Fruit fly (Drosophila melanogaster) whole organism, prepupa: Measurements from ENCODE around the gene CG9967.

Source experiments
- Blimp-1 ChIP-seq: fragments of 200-800 bp; sonication (Bioruptor generic); optimal IDR thresholded peaks from 3 replicates; lab custom pipeline; 2017; ENCODE audit warnings: missing biosample characterization, missing genetic modification characterization, mild to moderate bottlenecking, moderate library complexity, missing genetic modification reagents
- CG11762 ChIP-seq: fragments of 200-800 bp; sonication (Bioruptor generic); optimal IDR thresholded peaks from 3 replicates; lab custom pipeline; 2016; ENCODE audit warnings: missing biosample characterization, missing genetic modification characterization; ENCODE audit not compliant: insufficient read depth
- CG15336 ChIP-seq: fragments of 200-800 bp; sonication (Bioruptor generic); IDR thresholded peaks from 2 replicates; pipeline ENCODE4 v1.3.6; 2022; ENCODE audit warnings: missing biosample characterization, missing genetic modification characterization
- CG16779 ChIP-seq: fragments of 200-800 bp; sonication (Bioruptor generic); optimal IDR thresholded peaks from 3 replicates; lab custom pipeline; 2017; ENCODE audit warnings: missing biosample characterization, mild to moderate bottlenecking, missing genetic modification characterization
- CG3032 ChIP-seq: fragments of 200-800 bp; optimal IDR thresholded peaks from 2 replicates; lab custom pipeline; 2019; ENCODE audit warnings: missing biosample characterization, mild to moderate bottlenecking, missing genetic modification characterization, moderate library complexity
- CG3919 ChIP-seq: fragments of 200-800 bp; sonication (Bioruptor generic); optimal IDR thresholded peaks from 3 replicates; lab custom pipeline; 2016; ENCODE audit warnings: missing biosample characterization, missing genetic modification characterization
- CG6163 ChIP-seq: fragments of 200-800 bp; sonication (Bioruptor generic); IDR thresholded peaks from 3 replicates; pipeline ENCODE4 v1.3.6; 2022; ENCODE audit warnings: missing biosample characterization, missing genetic modification characterization
- CG6276 ChIP-seq: fragments of 200-800 bp; sonication (Bioruptor generic); optimal IDR thresholded peaks from 2 replicates; lab custom pipeline; 2017; ENCODE audit warnings: missing biosample characterization, mild to moderate bottlenecking, missing genetic modification characterization
- CG6792 ChIP-seq: fragments of 200-800 bp; sonication (Bioruptor generic); optimal IDR thresholded peaks from 3 replicates; lab custom pipeline; 2016; ENCODE audit warnings: missing biosample characterization, missing genetic modification characterization
- CG6808 ChIP-seq: fragments of 200-800 bp; sonication (Bioruptor generic); optimal IDR thresholded peaks from 3 replicates; lab custom pipeline; 2017; ENCODE audit warnings: missing biosample characterization, missing genetic modification characterization, mild to moderate bottlenecking, moderate library complexity, missing genetic modification reagents
- CG6854 ChIP-seq: fragments of 200-800 bp; sonication (Bioruptor generic); optimal IDR thresholded peaks from 2 replicates; lab custom pipeline; 2017; ENCODE audit warnings: missing biosample characterization, mild to moderate bottlenecking, missing genetic modification characterization
- CG7368 ChIP-seq: fragments of 200-800 bp; sonication (Bioruptor generic); optimal IDR thresholded peaks from 3 replicates; lab custom pipeline; 2016; ENCODE audit warnings: missing biosample characterization, missing genetic modification characterization
- CG8119 ChIP-seq: fragments of 200-800 bp; sonication (Bioruptor generic); IDR thresholded peaks from 3 replicates; pipeline ENCODE4 v1.3.6; 2022; ENCODE audit warnings: missing biosample characterization, missing genetic modification characterization
- CG8319 ChIP-seq: fragments of 200-800 bp; sonication (Bioruptor generic); optimal IDR thresholded peaks from 3 replicates; lab custom pipeline; 2016; ENCODE audit warnings: missing biosample characterization, missing genetic modification characterization
- CG9139 ChIP-seq: fragments of 200-800 bp; sonication (Bioruptor generic); optimal IDR thresholded peaks from 3 replicates; lab custom pipeline; 2017; ENCODE audit warnings: missing biosample characterization, mild to moderate bottlenecking, missing genetic modification characterization
- Eip75B ChIP-seq: fragments of 200-800 bp; sonication (Bioruptor generic); optimal IDR thresholded peaks from 3 replicates; lab custom pipeline; 2016; ENCODE audit warnings: missing biosample characterization, missing genetic modification characterization
- Eip78C ChIP-seq: fragments of 200-800 bp; sonication (Bioruptor generic); peaks from one replicate; lab custom pipeline; 2016; ENCODE audit warnings: missing biosample characterization, missing genetic modification characterization
- Eip93F ChIP-seq: fragments of 200-800 bp; sonication (Bioruptor generic); optimal IDR thresholded peaks from 2 replicates; lab custom pipeline; 2016; ENCODE audit warnings: missing biosample characterization, mild to moderate bottlenecking, missing genetic modification characterization
- Ets21C ChIP-seq: fragments of 200-800 bp; sonication (Bioruptor generic); optimal IDR thresholded peaks from 3 replicates; lab custom pipeline; 2016; ENCODE audit warnings: missing biosample characterization, missing genetic modification characterization
- Ets96B ChIP-seq: fragments of 200-800 bp; optimal IDR thresholded peaks from 2 replicates; lab custom pipeline; 2019; ENCODE audit warnings: missing biosample characterization, mild to moderate bottlenecking, missing genetic modification characterization, moderate library complexity
- Gug ChIP-seq: fragments of 200-800 bp; sonication (Bioruptor generic); IDR thresholded peaks from 2 replicates; pipeline ENCODE4 v1.3.6; 2022; ENCODE audit warnings: missing biosample characterization, missing genetic modification characterization
- Hr38 ChIP-seq: sonication (Bioruptor generic); optimal IDR thresholded peaks from 2 replicates; lab custom pipeline; 2016; ENCODE audit warnings: missing biosample characterization, missing genetic modification characterization
- Hr39 ChIP-seq: fragments of 200-800 bp; sonication (Bioruptor generic); optimal IDR thresholded peaks from 2 replicates; lab custom pipeline; 2016; ENCODE audit warnings: missing biosample characterization, missing genetic modification characterization
- Hr4 ChIP-seq: fragments of 200-800 bp; sonication (Bioruptor generic); optimal IDR thresholded peaks from 3 replicates; lab custom pipeline; 2016; ENCODE audit warnings: missing biosample characterization, missing genetic modification characterization
- Lpt ChIP-seq: fragments of 200-800 bp; sonication (Bioruptor generic); optimal IDR thresholded peaks from 3 replicates; lab custom pipeline; 2016; ENCODE audit warnings: missing biosample characterization, missing genetic modification characterization
- Met ChIP-seq: fragments of 200-800 bp; sonication (Bioruptor generic); optimal IDR thresholded peaks from 3 replicates; lab custom pipeline; 2016; ENCODE audit warnings: missing biosample characterization, missing genetic modification characterization
- OdsH ChIP-seq: fragments of 200-800 bp; sonication (Bioruptor generic); optimal IDR thresholded peaks from 3 replicates; lab custom pipeline; 2016; ENCODE audit warnings: missing biosample characterization, missing genetic modification characterization
- Smox ChIP-seq: fragments of 200-800 bp; sonication (Bioruptor generic); optimal IDR thresholded peaks from 3 replicates; lab custom pipeline; 2016; ENCODE audit warnings: missing biosample characterization, missing genetic modification characterization
- Sox102F ChIP-seq: fragments of 200-800 bp; sonication (Bioruptor generic); optimal IDR thresholded peaks from 2 replicates; lab custom pipeline; 2016; ENCODE audit warnings: missing biosample characterization, mild to moderate bottlenecking, missing genetic modification characterization
- acj6 ChIP-seq: fragments of 200-800 bp; sonication (Bioruptor generic); optimal IDR thresholded peaks from 3 replicates; lab custom pipeline; 2016; ENCODE audit warnings: missing biosample characterization, missing genetic modification characterization
- cyc ChIP-seq: fragments of 200-800 bp; sonication (Bioruptor generic); optimal IDR thresholded peaks from 3 replicates; lab custom pipeline; 2016; ENCODE audit warnings: missing biosample characterization, missing genetic modification characterization
- dsx ChIP-seq: fragments of 200-800 bp; optimal IDR thresholded peaks from 3 replicates; lab custom pipeline; 2019; ENCODE audit warnings: missing biosample characterization, mild to moderate bottlenecking, missing genetic modification characterization, moderate library complexity; ENCODE audit not compliant: poor library complexity, severe bottlenecking
- eg ChIP-seq: fragments of 200-800 bp; sonication (Bioruptor generic); IDR thresholded peaks from 3 replicates; pipeline ENCODE4 v1.3.6; 2022; ENCODE audit warnings: missing biosample characterization, missing genetic modification characterization
- esn ChIP-seq: fragments of 200-800 bp; sonication (Bioruptor generic); optimal IDR thresholded peaks from 2 replicates; lab custom pipeline; 2016; ENCODE audit warnings: missing biosample characterization, mild to moderate bottlenecking, missing genetic modification characterization, moderate library complexity
- fd59A ChIP-seq: fragments of 200-800 bp; sonication (Bioruptor generic); optimal IDR thresholded peaks from 2 replicates; lab custom pipeline; 2017; ENCODE audit warnings: missing biosample characterization, mild to moderate bottlenecking, missing genetic modification characterization, missing genetic modification reagents
- fd85E ChIP-seq: fragments of 200-800 bp; sonication (Bioruptor generic); optimal IDR thresholded peaks from 3 replicates; lab custom pipeline; 2016; ENCODE audit warnings: missing biosample characterization, missing genetic modification characterization
- fkh ChIP-seq: fragments of 200-800 bp; sonication (Bioruptor generic); optimal IDR thresholded peaks from 3 replicates; lab custom pipeline; 2017; ENCODE audit warnings: missing biosample characterization, mild to moderate bottlenecking, missing genetic modification characterization, moderate library complexity
- lz ChIP-seq: fragments of 200-800 bp; sonication (Bioruptor generic); optimal IDR thresholded peaks from 3 replicates; lab custom pipeline; 2016; ENCODE audit warnings: missing biosample characterization, missing genetic modification characterization
- net ChIP-seq: fragments of 200-800 bp; sonication (Bioruptor generic); optimal IDR thresholded peaks from 3 replicates; lab custom pipeline; 2016; ENCODE audit warnings: missing biosample characterization, missing genetic modification characterization
- pdm3 ChIP-seq: fragments of 200-800 bp; sonication (Bioruptor generic); optimal IDR thresholded peaks from 3 replicates; lab custom pipeline; 2016; ENCODE audit warnings: missing biosample characterization, missing genetic modification characterization
- salr ChIP-seq, 2 experiments: fragments of 200-800 bp; sonication (Bioruptor generic); optimal IDR thresholded peaks; 3 replicates each; lab custom pipeline; 2016 to 2018; ENCODE audit warnings: missing biosample characterization in 2 of 2, missing genetic modification characterization in 2 of 2, mild to moderate bottlenecking in 1 of 2
- ss ChIP-seq, 2 experiments: fragments of 200-800 bp; sonication (Bioruptor generic); optimal IDR thresholded peaks; 2 replicates in 1 of 2; 3 replicates in 1 of 2; lab custom pipeline; 2017 to 2018; ENCODE audit warnings: mild to moderate bottlenecking in 2 of 2, missing biosample characterization in 2 of 2, missing genetic modification characterization in 2 of 2, moderate library complexity in 1 of 2
- svp ChIP-seq: fragments of 200-800 bp; sonication (Bioruptor generic); peaks from one replicate; lab custom pipeline; 2016; ENCODE audit warnings: missing biosample characterization, missing genetic modification characterization
- topi ChIP-seq: fragments of 200-800 bp; sonication (Bioruptor generic); optimal IDR thresholded peaks from 3 replicates; lab custom pipeline; 2016; ENCODE audit warnings: missing biosample characterization, missing genetic modification characterization
- vri ChIP-seq: fragments of 200-800 bp; sonication (Bioruptor generic); optimal IDR thresholded peaks from 3 replicates; lab custom pipeline; 2016; ENCODE audit warnings: missing biosample characterization, mild to moderate bottlenecking, missing genetic modification characterization

CG9967 gene

DNA sequence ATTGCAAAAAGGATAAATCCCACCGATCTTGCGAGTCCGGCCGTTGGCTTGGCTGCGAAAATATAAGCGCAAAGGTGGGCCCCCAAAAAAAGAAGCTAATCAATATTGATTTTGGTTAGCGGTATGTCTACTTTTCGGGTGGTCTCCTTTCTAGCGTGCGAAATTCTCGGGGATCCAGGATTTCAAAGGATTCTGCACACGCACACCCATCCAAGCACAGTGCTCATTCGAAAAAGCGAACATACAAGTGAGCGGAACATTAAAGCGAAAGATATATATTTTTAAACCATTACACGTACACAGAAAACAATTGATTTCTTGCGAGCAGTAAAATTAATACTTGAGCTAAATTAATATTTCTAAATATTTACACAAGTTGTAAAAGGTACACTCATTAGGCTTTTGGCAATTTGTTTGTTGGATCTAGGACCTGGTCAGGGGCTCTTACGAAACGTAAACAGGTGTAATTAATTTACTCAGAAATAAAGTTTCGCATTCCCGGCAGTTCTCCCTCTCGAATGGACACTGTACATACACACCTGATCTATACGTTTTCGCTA lies 8.6 kb upstream of the CG9967 start (continued):
- TF ChIP-seq Smox (GFP tag; lab: Kevin White, UChicago): peak; percentile 22
- TF ChIP-seq ss (GFP tag; optimal IDR thresholded peaks at IDR 0.05; lab: Kevin White, UChicago): no peak
- no peak for TF ChIP-seq dsx (GFP tag; lab: Kevin White, UChicago)
- peak; percentile 50 for TF ChIP-seq Met (GFP tag; lab: Kevin White, UChicago)
- TF ChIP-seq CG3032: peak; percentile 6
- TF ChIP-seq Hr39 (GFP tag; lab: Kevin White, UChicago): peak; percentile 20
- TF ChIP-seq topi (GFP tag; lab: Kevin White, UChicago): peak; percentile 31
- no peak for TF ChIP-seq net
- TF ChIP-seq Ets21C (GFP tag; lab: Kevin White, UChicago): no peak
- TF ChIP-seq esn (GFP tag; lab: Kevin White, UChicago): peak; percentile 20
- TF ChIP-seq CG3919 (GFP tag; lab: Kevin White, UChicago): no peak
- TF ChIP-seq CG8119: peak; percentile 30; the same call in 1 of the 3 replicates
- peak; percentile 39 for TF ChIP-seq pdm3 (GFP tag; lab: Kevin White, UChicago)
- TF ChIP-seq CG8319 (GFP tag; lab: Kevin White, UChicago): no peak
- no peak for TF ChIP-seq CG6276 (GFP tag; lab: Kevin White, UChicago)
- no peak for TF ChIP-seq CG9139
- TF ChIP-seq lz: peak; percentile 41
- peak; percentile 14 for TF ChIP-seq cyc (GFP tag; lab: Kevin White, UChicago)
- no peak for TF ChIP-seq Eip93F (GFP tag; lab: Kevin White, UChicago)
- TF ChIP-seq Ets96B (tag; lab: Kevin White, UChicago): peak; percentile 41
- peak; percentile 16 for TF ChIP-seq CG6808 (GFP tag; lab: Kevin White, UChicago)
- TF ChIP-seq fkh (GFP tag; lab: Kevin White, UChicago): no peak
- peak; percentile 25 for TF ChIP-seq CG6792 (GFP tag; lab: Kevin White, UChicago)
- peak; percentile 40 for TF ChIP-seq OdsH (GFP tag; lab: Kevin White, UChicago)
- no peak for TF ChIP-seq CG7368 (GFP tag; lab: Kevin White, UChicago)
- no peak for TF ChIP-seq fd85E (GFP tag; lab: Kevin White, UChicago)
- TF ChIP-seq salr (GFP tag; optimal IDR thresholded peaks at IDR 0.05; lab: Kevin White, UChicago): peak in 1 of 2 experiments; percentile 35
- TF ChIP-seq Blimp-1 (GFP tag; lab: Kevin White, UChicago): no peak
- TF ChIP-seq vri: no peak
- peak; percentile 45 for TF ChIP-seq acj6 (GFP tag; lab: Kevin White, UChicago)
- no peak for TF ChIP-seq Eip75B
- TF ChIP-seq fd59A: no peak
- no peak for TF ChIP-seq Sox102F (GFP tag; lab: Kevin White, UChicago)
- TF ChIP-seq Lpt (GFP tag; lab: Kevin White, UChicago): no peak
- TF ChIP-seq Gug (GFP tag; lab: Robert Waterston, UW): no peak
- no peak for TF ChIP-seq CG6163
- TF ChIP-seq svp (GFP tag; lab: Kevin White, UChicago): peak; percentile 65
- peak; percentile 16 for TF ChIP-seq CG11762
- no peak for TF ChIP-seq CG16779
- TF ChIP-seq CG6854 (GFP tag; lab: Kevin White, UChicago): no peak

dm6 chr2L:2365077-2365651 lies 8.0 kb upstream of the CG9967 start, which contains the start of the genes Rab5 and Axud1:
Rab5 (minus strand) TSS chr2L:2365273.
Axud1 (plus strand) TSS chr2L:2365345.
- TF ChIP-seq fkh (GFP tag; lab: Kevin White, UChicago) (peak; percentile 17), Hr38 (GFP tag; lab: Kevin White, UChicago) (no peak), CG15336 (GFP tag; lab: Robert Waterston, UW) (peak; percentile 71), svp (GFP tag; lab: Kevin White, UChicago) (peak; percentile 61), eg (GFP tag; lab: Robert Waterston, UW) (peak; percentile 68; the same call in 2 of the 3 replicates), CG6276 (GFP tag; lab: Kevin White, UChicago) (peak; percentile 22), salr (GFP tag; optimal IDR thresholded peaks at IDR 0.05; lab: Kevin White, UChicago) (no peak), CG9139 (peak; percentile 39), CG6854 (GFP tag; lab: Kevin White, UChicago) (peak; percentile 52), CG8119 (peak; percentile 33; the same call in 2 of the 3 replicates), Eip78C (GFP tag; lab: Kevin White, UChicago) (peak; percentile 55), Hr4 (GFP tag; lab: Kevin White, UChicago) (no peak), cyc (GFP tag; lab: Kevin White, UChicago) (peak; percentile 6), CG6163 (peak; percentile 56; the same call in 2 of the 3 replicates), CG3919 (GFP tag; lab: Kevin White, UChicago) (peak; percentile 6), CG6808 (GFP tag; lab: Kevin White, UChicago) (no peak), Ets21C (GFP tag; lab: Kevin White, UChicago) (no peak), ss (GFP tag; optimal IDR thresholded peaks at IDR 0.05; lab: Kevin White, UChicago) (peak; percentile 5 to 10), net (peak; percentile 14)
